Worm (Caenorhabditis elegans): Measurements from ENCODE around the gene T07F12.1.

- TF ChIP-seq him-1 (tag; optimal IDR thresholded peaks at IDR 0.05) = no peak
- TF ChIP-seq dao-5 (tag; optimal IDR thresholded peaks at IDR 0.05) = no peak
Measured at ce11 chrX:4885651-4886050, 8.2 kb upstream of the T07F12.1 start, which contains the start of gene arrd-23.
